Worm (Caenorhabditis elegans) whole organism, L4/young adult: ENCODE data around the gene pho-9.

Experiments used
- W03F9.2 ChIP-seq: fragments of 150-350 bp; optimal IDR thresholded peaks from 2 replicates; lab custom pipeline; 2014; ENCODE audit warnings: missing biosample characterization, missing genetic modification characterization
- dao-5 ChIP-seq: sonication (generic microtip); optimal IDR thresholded peaks from 2 replicates; lab custom pipeline; 2016; ENCODE audit warnings: missing genotype, missing genetic modification characterization, moderate library complexity, missing compliant biosample characterization
- him-1 ChIP-seq: sonication (generic microtip); optimal IDR thresholded peaks from 2 replicates; lab custom pipeline; 2016; ENCODE audit warnings: missing genotype, missing genetic modification reagents, missing genetic modification characterization, missing compliant biosample characterization

The pho-9 gene

DNA sequence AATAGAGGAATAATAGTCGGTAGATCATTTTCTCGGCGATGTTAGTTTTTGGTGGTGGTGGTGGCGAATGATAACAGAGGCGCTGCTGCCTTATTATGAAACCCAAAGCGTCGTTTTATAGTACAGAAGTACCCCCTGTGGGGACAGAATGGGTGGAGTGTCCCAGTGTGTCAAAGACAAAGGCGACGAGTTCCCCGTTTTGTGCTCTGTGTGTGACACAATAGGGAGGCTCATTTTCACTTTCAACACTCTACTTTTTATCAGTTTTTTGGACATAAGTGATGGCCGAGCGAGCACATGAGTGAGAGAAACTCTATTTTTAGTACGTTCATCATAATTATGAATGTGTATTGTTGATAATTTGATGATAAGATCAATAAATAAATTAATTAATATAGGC, at the start of gene pho-9:
TSS of gene pho-9 (minus strand) at position 91 of the 400 bp plus-strand sequence.
- TF ChIP-seq W03F9.2 (no peak), dao-5 (tag; lab: Kevin White, UChicago) (no peak), him-1 (no peak)

DNA sequence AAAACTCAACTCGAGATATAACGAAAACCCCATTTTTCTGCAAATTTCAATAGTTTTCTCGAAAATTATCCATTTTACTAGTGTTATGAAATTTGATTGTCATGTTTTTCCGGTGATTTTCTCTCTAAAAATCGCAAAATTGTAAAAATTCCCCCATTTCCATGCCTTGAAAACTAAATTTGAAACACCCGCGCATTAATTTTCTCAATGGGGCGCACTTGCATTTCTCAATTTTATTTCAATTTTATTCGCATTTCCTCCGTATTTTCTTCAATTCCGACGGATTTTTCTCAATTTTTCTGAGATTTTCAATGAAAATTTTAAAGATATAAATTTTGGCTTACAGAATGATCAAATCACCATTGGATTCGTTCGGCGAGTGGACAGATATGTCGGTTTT, 44.5 kb upstream of the pho-9 start, which contains the start of gene Y71H2AM.3:
TSS of gene Y71H2AM.3 (plus strand) at position 347 of the 400 bp plus-strand sequence.
- TF ChIP-seq W03F9.2: no peak
- no peak for TF ChIP-seq him-1
- TF ChIP-seq dao-5 (tag; lab: Kevin White, UChicago): no peak

DNA sequence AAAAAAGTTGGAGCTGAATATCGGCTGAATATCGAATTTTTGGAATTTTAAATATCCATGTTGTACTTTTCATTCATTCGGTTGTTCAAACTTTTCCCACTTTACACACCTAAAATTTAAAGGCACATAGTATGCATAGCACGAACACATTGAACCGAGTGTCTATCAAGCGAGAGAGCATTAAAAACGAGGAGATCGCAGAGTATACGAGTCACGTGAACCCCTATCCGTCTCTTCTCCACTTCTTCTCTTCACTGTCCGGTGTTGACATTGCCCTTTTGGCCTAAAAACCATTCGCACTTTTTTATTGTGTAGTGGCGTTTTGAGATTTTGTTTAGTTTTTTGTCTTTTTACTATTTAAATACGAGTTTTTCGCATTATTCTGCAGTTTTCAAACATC, 43.8 kb upstream of the pho-9 start:
- TF ChIP-seq W03F9.2 (peak; percentile 47), dao-5 (tag; lab: Kevin White, UChicago) (no peak)

DNA sequence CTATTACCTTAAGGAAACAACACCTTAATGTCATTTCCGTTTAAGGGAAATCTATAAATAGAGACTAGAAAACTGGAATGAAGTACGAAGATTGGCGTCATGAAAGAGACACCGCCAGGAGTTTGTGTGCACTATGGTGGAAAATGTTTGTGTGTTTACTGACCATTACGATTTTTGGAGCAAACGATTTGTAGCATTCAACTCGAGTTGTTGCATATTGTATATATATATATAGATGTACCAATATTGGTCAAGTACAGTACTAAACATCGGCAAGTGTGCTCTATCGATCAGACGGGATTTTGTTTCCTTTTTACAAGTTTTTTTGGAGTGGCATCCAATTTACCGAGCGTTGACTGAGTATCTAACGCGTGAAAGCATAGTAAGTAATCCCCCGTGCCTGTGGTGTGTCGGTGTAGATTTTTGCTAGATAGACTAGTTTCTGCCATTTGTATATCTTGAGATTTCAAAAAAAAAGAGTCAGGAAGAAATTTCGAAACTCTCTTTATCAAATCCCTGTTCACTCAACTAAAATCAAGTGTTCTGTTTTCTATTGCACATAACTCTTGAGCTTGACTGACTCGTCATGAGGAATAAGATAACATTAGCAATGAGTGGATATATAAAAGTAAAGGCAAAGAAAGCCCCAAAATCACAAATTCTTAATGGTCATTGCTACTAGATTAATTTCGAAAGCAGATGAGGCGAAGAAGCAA, 41.3 kb upstream of the pho-9 start, which contains the start of the genes twk-45 and Y71H2AM.25:
TSS of gene twk-45 (minus strand) at position 101 of the 716 bp plus-strand sequence.
TSS of gene Y71H2AM.25 (plus strand) at position 666 of the 716 bp plus-strand sequence.
- TF ChIP-seq him-1: no peak
- no peak for TF ChIP-seq dao-5 (tag; lab: Kevin White, UChicago)
- TF ChIP-seq W03F9.2: no peak

DNA sequence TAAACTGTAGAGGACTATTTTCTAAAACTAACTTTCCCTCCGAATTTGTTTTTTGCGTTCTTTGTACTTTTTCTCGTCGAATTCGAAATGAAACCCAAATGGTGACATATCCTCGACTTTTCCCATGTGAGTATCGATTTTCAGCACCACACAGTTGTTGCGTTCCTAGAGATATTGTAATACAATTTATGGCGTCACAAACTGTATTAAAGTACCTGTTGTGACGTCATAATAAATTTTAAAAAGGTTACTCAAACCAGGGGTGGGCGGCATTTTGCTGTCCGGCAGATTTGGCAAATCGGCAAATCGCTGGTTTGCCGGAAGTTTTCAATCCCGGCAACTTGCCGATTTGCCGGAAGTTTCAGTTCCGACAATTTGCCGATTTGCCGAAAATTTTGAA, 40.1 kb upstream of the pho-9 start:
- TF ChIP-seq him-1 (no peak), dao-5 (tag; lab: Kevin White, UChicago) (no peak), W03F9.2 (no peak)

DNA sequence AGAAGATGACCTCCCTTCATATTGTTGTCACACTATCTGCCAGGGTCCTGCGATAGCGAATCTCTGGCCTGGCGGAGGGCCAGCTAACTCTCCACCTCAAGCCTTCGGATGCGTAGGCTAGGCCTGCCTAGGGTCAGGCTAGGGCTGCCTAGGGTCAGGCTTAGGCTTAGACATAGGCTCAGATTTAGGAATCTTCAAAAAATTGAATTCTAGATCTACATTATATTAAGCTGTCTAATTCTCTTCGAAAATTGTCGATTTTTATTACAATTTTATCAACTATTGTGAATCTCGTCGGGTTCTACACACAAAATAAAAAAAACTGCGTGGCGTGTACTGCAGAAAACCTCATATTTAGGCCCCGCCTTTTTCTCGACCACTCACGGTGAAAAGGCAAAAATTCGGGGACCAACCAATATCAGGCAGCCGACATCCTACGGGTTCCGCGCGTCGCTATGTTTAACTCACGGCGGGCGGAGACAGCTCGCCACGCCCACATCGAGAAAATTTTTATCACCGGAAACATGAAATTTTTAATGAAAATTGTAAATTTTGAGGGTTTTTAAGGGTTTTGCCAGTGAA, 34.9 kb upstream of the pho-9 start:
- TF ChIP-seq W03F9.2: no peak
- no peak for TF ChIP-seq dao-5 (tag; lab: Kevin White, UChicago)
- no peak for TF ChIP-seq him-1

DNA sequence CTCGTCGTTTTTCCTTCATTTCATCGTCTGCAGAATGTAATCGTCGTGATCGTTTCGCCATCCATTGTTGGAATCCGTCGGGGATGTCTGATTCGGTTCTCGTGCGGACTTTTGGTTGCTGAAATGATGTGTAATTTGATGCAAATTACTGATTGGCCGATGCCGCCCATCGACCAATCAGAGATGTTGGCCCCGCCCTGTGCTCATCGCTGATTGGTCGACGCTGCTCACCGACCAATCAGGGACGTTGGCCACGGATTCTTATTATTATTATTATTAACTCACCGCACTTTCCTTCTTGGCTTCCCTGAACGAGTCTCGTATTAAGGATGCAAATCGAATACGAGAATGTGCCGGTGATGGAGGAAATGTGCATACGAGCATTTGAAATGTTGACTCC, 33.4 kb upstream of the pho-9 start:
- no peak for TF ChIP-seq W03F9.2
- no peak for TF ChIP-seq dao-5 (tag; lab: Kevin White, UChicago)
- no peak for TF ChIP-seq him-1

DNA sequence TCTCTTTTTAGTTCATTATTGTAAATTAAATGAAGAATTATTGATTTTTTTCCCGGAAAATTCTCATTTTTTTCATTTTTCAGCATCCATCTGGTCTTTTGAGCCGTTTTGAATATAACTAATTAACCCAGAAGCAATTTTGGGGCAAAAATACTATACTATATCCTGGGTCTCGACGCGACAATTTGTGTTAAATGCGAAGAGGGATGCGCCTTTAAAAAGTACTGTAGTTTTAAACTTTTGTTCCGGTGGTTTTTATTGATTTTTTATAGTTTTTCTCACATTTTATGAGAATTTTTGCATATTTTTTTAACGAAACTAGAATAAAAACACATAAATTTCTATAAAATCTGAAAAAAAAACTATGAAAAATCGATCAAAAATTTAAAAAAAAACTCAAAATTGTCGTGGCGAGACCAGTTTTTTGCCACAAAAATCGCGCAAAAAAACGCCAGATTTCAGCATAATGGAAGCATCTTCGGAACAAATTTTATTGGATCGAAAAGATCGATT, 27.4 kb upstream of the pho-9 start, which contains the start of gene tbcc-1:
TSS of gene tbcc-1 (plus strand) at position 463 of the 513 bp plus-strand sequence.
- TF ChIP-seq dao-5 (tag; lab: Kevin White, UChicago): no peak
- TF ChIP-seq W03F9.2: no peak
- TF ChIP-seq him-1: no peak

DNA sequence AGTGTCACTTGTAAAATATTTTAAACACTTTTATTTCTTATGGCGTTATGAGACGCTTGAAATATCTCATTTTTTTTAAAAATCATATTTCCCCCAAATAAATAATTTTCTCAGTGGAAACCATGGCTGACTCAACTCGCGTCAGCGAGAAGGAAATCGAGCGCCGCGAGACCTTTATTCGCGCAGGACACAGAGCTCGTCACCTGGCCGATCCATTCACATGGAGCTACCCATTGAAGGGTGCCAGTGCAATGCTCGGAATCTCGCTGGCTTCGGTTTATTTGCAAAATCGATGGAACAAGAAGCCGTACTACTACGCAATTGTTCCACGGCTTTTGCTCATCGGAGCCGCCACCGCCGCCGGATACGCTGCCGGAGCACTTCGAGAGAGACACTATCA, 26.1 kb upstream of the pho-9 start, which contains the start of gene nduc-2:
TSS of gene nduc-2 (plus strand) at position 113 of the 400 bp plus-strand sequence.
- TF ChIP-seq him-1 (no peak), W03F9.2 (no peak), dao-5 (tag; lab: Kevin White, UChicago) (no peak)

DNA sequence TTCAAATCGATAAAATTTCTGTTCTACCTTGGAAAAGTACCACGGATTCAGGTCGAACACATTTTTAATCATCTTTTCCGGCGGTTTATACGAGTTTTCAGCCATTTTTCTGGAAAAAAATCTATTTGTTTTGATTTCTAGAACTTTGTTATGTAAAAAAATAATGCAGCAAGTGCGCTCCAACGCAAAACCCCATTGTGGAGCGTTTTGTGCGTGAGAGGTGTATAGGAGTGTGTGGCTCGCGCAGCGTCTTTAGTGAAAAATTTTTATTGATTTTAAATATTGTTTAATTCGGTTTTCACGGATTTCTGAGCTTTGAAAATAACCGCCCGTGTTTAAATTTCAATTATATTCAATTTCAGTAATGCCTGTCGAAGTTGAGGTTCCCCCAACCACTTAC, 25.2 kb upstream of the pho-9 start, which contains the start of gene Y71H2AM.20:
TSS of gene Y71H2AM.20 (minus strand) at position 109 of the 400 bp plus-strand sequence.
- TF ChIP-seq dao-5 (tag; lab: Kevin White, UChicago) (no peak), him-1 (peak; percentile 37), W03F9.2 (peak; percentile 99)

DNA sequence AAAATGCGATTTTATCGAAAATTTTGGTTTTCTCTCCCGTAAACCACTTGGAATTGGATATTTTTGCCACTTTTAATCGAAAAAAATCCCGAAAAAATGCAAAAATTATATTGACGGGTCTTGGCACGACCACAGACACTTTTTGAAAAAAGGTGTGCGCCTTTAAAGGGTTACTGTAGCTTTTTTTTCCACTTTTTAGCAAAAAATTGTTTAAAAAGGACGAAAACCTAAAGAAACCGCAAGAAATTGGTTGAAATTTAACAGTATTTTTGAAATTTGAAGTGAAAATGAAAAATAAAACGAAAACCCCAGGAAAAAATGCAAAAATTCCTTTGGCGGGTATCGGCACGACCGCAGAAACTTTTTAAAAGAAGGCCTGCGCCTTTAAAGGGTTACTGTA, 21.2 kb upstream of the pho-9 start:
- TF ChIP-seq W03F9.2 (no peak), him-1 (no peak), dao-5 (tag; lab: Kevin White, UChicago) (no peak)

DNA sequence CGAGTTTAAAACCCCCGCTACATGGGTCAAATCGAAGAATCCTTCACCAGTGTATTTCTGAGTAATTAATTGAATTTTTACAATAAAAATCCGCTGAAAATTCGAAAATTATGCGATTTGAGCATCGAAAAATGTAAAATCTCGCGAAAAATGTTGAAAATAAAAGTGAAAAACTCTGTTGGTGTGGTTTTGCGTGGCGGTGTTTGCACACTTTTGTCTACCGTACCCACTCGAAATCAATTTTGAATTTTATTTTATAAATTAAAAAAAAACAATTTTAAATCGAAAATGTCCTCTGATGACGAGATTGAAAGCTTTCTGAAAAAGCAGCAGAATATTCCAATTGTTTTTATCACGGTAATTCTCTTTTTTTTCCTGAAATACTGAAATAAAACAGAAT, 20.2 kb upstream of the pho-9 start, which contains the start of gene Y71H2AM.6:
TSS of gene Y71H2AM.6 (plus strand) at position 264 of the 400 bp plus-strand sequence.
- TF ChIP-seq dao-5 (tag; lab: Kevin White, UChicago): no peak
- TF ChIP-seq him-1: no peak
- TF ChIP-seq W03F9.2: peak; percentile 61

DNA sequence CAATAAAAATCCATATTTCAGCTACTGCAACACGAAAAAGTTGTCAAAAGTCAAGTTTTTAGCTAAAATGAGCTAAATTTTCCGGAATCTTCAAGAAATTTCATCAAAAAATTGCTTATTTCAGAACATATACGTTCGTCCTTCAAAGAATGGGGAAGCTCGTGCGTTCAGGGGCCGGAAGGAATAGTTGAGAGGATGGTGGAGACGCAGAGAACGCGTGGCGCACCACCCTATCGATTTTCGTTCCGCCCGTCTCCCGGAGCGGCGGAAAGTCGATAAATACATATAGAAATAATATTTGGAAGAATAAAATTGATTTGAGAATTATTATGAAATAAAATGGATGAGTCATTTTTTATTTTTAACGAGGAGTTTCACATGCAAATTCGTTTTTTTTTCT, 19.7 kb upstream of the pho-9 start:
- TF ChIP-seq W03F9.2: no peak
- no peak for TF ChIP-seq dao-5 (tag; lab: Kevin White, UChicago)
- no peak for TF ChIP-seq him-1

DNA sequence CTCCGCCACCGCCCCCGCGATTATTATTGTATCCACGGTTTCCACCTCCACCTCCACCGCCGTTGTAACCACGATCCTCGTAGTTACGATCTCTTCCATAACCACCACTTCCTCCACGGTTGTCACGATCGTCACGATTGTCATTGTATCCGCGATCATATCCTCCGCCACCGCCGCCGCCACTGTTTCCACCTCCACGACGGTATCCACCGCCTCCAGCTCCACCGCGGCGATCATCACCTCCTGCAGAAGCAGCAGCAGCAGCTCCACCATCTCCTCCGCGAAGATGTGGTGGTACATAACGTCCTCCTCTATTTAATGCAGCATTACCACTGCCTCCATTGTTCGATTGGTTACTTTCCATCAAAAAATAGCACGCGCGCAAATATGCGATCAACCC, 18.0 kb upstream of the pho-9 start, which contains the start of gene laf-1:
TSS of gene laf-1 (minus strand) at position 399 of the 400 bp plus-strand sequence.
- TF ChIP-seq W03F9.2 (no peak), him-1 (no peak), dao-5 (tag; lab: Kevin White, UChicago) (no peak)

DNA sequence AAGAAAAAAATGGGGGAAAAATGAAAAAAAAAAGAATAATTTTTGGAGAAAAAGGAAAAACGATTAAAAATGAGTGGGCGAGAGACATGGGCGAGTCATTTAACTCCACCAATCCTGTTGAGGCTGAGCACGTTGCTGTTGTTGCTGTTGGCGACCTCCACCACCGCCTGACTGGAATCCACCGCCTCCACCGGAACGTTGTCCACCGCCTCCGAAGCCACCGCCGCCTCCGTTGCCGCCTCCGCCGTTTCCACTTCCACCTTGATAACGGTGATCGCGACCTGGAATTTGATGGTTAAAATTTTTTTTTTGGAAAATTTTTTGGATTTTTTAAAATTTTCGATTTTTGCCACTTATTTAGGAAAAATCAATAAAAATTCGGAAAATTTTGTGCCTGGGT, 10.1 kb upstream of the pho-9 start:
- no peak for TF ChIP-seq him-1
- TF ChIP-seq W03F9.2: no peak
